Fruit fly (Drosophila melanogaster): ENCODE results near the gene mtd.

DNA sequence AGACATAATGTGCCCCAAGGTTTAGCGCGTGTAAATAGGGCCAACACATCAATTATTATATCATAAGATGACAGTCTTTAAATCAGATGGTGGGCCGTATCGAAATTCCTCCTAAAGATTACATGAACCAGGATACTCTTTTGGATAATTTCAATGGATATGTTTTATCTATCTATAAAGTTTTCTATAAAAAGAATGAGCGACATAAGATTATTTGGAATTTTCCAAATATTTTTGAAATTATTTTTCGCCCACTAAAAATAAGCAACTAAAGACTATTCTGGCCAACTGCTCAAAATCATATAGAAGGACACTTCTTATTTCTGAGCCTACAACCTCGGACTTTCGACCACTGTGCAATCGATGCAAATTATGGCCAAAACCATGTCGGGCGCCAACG, 19.9 kb downstream of the mtd start:
- TF ChIP-seq CG15710 (tag; optimal IDR thresholded peaks at IDR 0.05), result peak; percentile 19
- no peak for TF ChIP-seq EcR (GFP tag; optimal IDR thresholded peaks at IDR 0.05)
- no peak for TF ChIP-seq Pif1B (GFP tag; optimal IDR thresholded peaks at IDR 0.05)
- no peak for TF ChIP-seq CG12605 (GFP tag; IDR thresholded peaks at IDR 0.05)
- peak; percentile 15 for TF ChIP-seq CG9948 (tag; optimal IDR thresholded peaks at IDR 0.05)
- TF ChIP-seq fd96Ca (GFP tag; IDR thresholded peaks at IDR 0.05), result no peak
- peak; percentile 43 for TF ChIP-seq CG8159 (tag; optimal IDR thresholded peaks at IDR 0.05)

Measured in whole organism, pupa.